Worm (Caenorhabditis elegans) whole organism, young adult: ENCODE results near the gene sel-9.
A peak's percentile ranks its signal among the peaks of the same experiment; 100 is the strongest.
"Not testable (repeated sequence)": the region's sequence is repeated elsewhere in the genome, so short reads cannot be mapped to it uniquely, and the experiment has no call there.

Source experiments
- B0261.1 ChIP-seq: sonication (generic microtip); optimal IDR thresholded peaks from 2 replicates; lab custom pipeline; 2016; ENCODE audit warnings: mild to moderate bottlenecking, missing genetic modification characterization, moderate library complexity, missing compliant biosample characterization
- F57A8.1 ChIP-seq: fragments of 200-800 bp; sonication (Bioruptor generic); optimal IDR thresholded peaks from 2 replicates; lab custom pipeline; 2018; ENCODE audit warnings: mild to moderate bottlenecking, missing genetic modification characterization, moderate library complexity, missing compliant biosample characterization
- Y53G8AR.9 ChIP-seq: fragments of 200-800 bp; sonication (Bioruptor generic); conservative IDR thresholded peaks from 2 replicates; pipeline ENCODE4 v1.3.6; 2022; ENCODE audit warnings: missing genetic modification reagents, missing genetic modification characterization, missing compliant biosample characterization
- akir-1 ChIP-seq: fragments of 200-800 bp; sonication (Bioruptor generic); optimal IDR thresholded peaks from 2 replicates; lab custom pipeline; 2018; ENCODE audit warnings: mild to moderate bottlenecking, missing genetic modification characterization, moderate library complexity, missing compliant biosample characterization
- bed-1 ChIP-seq: fragments of 200-800 bp; sonication (Bioruptor generic); IDR thresholded peaks from 2 replicates; pipeline ENCODE4 v1.3.6; 2022; ENCODE audit warnings: missing genetic modification reagents, missing genetic modification characterization, missing compliant biosample characterization
- ceh-27 ChIP-seq: fragments of 200-800 bp; sonication (Bioruptor generic); optimal IDR thresholded peaks from 2 replicates; lab custom pipeline; 2018; ENCODE audit warnings: mild to moderate bottlenecking, missing genetic modification characterization, moderate library complexity, missing compliant biosample characterization
- ceh-58 ChIP-seq: fragments of 200-800 bp; sonication (Bioruptor generic); IDR thresholded peaks from 2 replicates; pipeline ENCODE4 v1.3.6; 2022; ENCODE audit warnings: missing genetic modification characterization, missing compliant biosample characterization
- gei-17 ChIP-seq: fragments of 200-800 bp; sonication (Bioruptor generic); optimal IDR thresholded peaks from 2 replicates; lab custom pipeline; 2018; ENCODE audit warnings: mild to moderate bottlenecking, missing genetic modification characterization, missing compliant biosample characterization
- let-607 ChIP-seq, 2 experiments: fragments of 200-800 bp in 1 of 2; sonication (Bioruptor generic) in 1 of 2; sonication (generic microtip) in 1 of 2; optimal IDR thresholded peaks; 2 replicates each; lab custom pipeline; 2016 to 2018; ENCODE audit warnings: mild to moderate bottlenecking in 2 of 2, missing compliant biosample characterization in 2 of 2, missing genetic modification characterization in 2 of 2, moderate library complexity in 2 of 2, missing genotype in 1 of 2
- pha-4 ChIP-seq: fragments of 150-350 bp; sonication (generic microtip); optimal IDR thresholded peaks from 2 replicates; lab custom pipeline; 2014; ENCODE audit warnings: missing biosample characterization, missing genetic modification reagents, missing genetic modification characterization
- rpc-1 ChIP-seq, 2 experiments: fragments of 150-350 bp in 1 of 2; sonication (generic microtip) in 1 of 2; optimal IDR thresholded peaks; 2 replicates each; lab custom pipeline; 2014 to 2018; ENCODE audit warnings: missing biosample characterization in 1 of 2, missing genetic modification characterization in 1 of 2, missing genetic modification reagents in 1 of 2, missing genotype in 1 of 2
- unc-62 ChIP-seq: fragments of 150-350 bp; optimal IDR thresholded peaks from 2 replicates; lab custom pipeline; 2014; ENCODE audit warnings: missing biosample characterization, missing genetic modification reagents, missing genetic modification characterization
- zfh-2 ChIP-seq: fragments of 200-800 bp; sonication (Bioruptor generic); conservative IDR thresholded peaks from 2 replicates; pipeline ENCODE4 v1.3.6; 2022; ENCODE audit warnings: missing genetic modification reagents, missing genetic modification characterization, missing compliant biosample characterization

ce11 chrV:8314782-8315181, 12.4 kb upstream of the sel-9 start:
- not testable (repeated sequence) for TF ChIP-seq akir-1 (GFP tag; lab: Kevin White, UChicago); B0261.1 (tag; lab: Kevin White, UChicago); rpc-1 (optimal IDR thresholded peaks at IDR 0.05; lab: Kevin White, UChicago); rpc-1 (tag; optimal IDR thresholded peaks at IDR 0.05; lab: Kevin White, UChicago); pha-4 (tag; lab: Kevin White, UChicago); ceh-27 (GFP tag; lab: Kevin White, UChicago); unc-62 (GFP tag; lab: Kevin White, UChicago); F57A8.1 (GFP tag; lab: Kevin White, UChicago); zfh-2; gei-17 (GFP tag; lab: Kevin White, UChicago); let-607 (tag; optimal IDR thresholded peaks at IDR 0.05; lab: Kevin White, UChicago); Y53G8AR.9 (GFP tag; lab: Robert Waterston, UW)
- TF ChIP-seq bed-1 (GFP tag; lab: Robert Waterston, UW), result peak; percentile 72; the same call in 1 of the 2 replicates
- TF ChIP-seq ceh-58, result 0 out of 2 replicates have a peak, but pooled peaks have one; percentile 58
